Fruit fly (Drosophila melanogaster) whole organism, embryonic: Measurements from ENCODE around the gene CG31051.

Experiments
- Abd-B ChIP-seq: fragments of 200-800 bp; sonication (Bioruptor generic); optimal IDR thresholded peaks from 2 replicates; lab custom pipeline; 2018; ENCODE audit warnings: missing biosample characterization, mild to moderate bottlenecking, missing genetic modification characterization, moderate library complexity
- Atf6 ChIP-seq: fragments of 200-800 bp; sonication (Bioruptor generic); IDR thresholded peaks from 2 replicates; pipeline ENCODE4 v1.3.6; 2022; ENCODE audit warnings: missing biosample characterization, missing genetic modification characterization
- Bteb2 ChIP-seq: fragments of 200-800 bp; sonication (Bioruptor generic); optimal IDR thresholded peaks from 2 replicates; lab custom pipeline; 2016; ENCODE audit warnings: missing biosample characterization, missing genetic modification characterization
- C15 ChIP-seq: fragments of 200-800 bp; sonication (Bioruptor generic); IDR thresholded peaks from 3 replicates; pipeline ENCODE4 v1.3.6; 2022; ENCODE audit warnings: missing biosample characterization, missing genetic modification characterization
- CG10654 ChIP-seq: fragments of 200-800 bp; sonication (Bioruptor generic); optimal IDR thresholded peaks from 2 replicates; lab custom pipeline; 2016; ENCODE audit warnings: missing biosample characterization, missing genetic modification characterization
- CG12769 ChIP-seq: fragments of 200-800 bp; sonication (Bioruptor generic); optimal IDR thresholded peaks from 2 replicates; lab custom pipeline; 2019; ENCODE audit warnings: missing biosample characterization, mild to moderate bottlenecking, missing genetic modification characterization, moderate library complexity
- CG15514 ChIP-seq: fragments of 200-800 bp; sonication (Bioruptor generic); optimal IDR thresholded peaks from 3 replicates; lab custom pipeline; 2017; ENCODE audit warnings: missing biosample characterization, missing genetic modification characterization, mild to moderate bottlenecking, moderate library complexity, missing genetic modification reagents
- CG17912 ChIP-seq: fragments of 200-800 bp; sonication (Bioruptor generic); optimal IDR thresholded peaks from 2 replicates; lab custom pipeline; 2018; ENCODE audit warnings: missing biosample characterization, mild to moderate bottlenecking, missing genetic modification characterization
- CG32532 ChIP-seq: fragments of 200-800 bp; sonication (Bioruptor generic); IDR thresholded peaks from 2 replicates; pipeline ENCODE4 v1.3.6; 2022; ENCODE audit warnings: missing biosample characterization, missing genetic modification characterization
- CG4360 ChIP-seq: fragments of 200-800 bp; sonication (Bioruptor generic); IDR thresholded peaks from 2 replicates; pipeline ENCODE4 v1.3.6; 2022; ENCODE audit warnings: missing biosample characterization, missing genetic modification characterization
- CG6765 ChIP-seq: fragments of 200-800 bp; sonication (Bioruptor generic); optimal IDR thresholded peaks from 3 replicates; lab custom pipeline; 2017; ENCODE audit warnings: missing biosample characterization, mild to moderate bottlenecking, missing genetic modification characterization
- CG6854 ChIP-seq: fragments of 200-800 bp; sonication (Bioruptor generic); optimal IDR thresholded peaks from 3 replicates; lab custom pipeline; 2017; ENCODE audit warnings: missing biosample characterization, mild to moderate bottlenecking, missing genetic modification characterization
- CG8290 ChIP-seq, 3 experiments: fragments of 200-800 bp; sonication (Bioruptor generic); optimal IDR thresholded peaks; 2 replicates each; lab custom pipeline; 2016 to 2019; ENCODE audit warnings: missing biosample characterization in 3 of 3, missing genetic modification characterization in 3 of 3, mild to moderate bottlenecking in 2 of 3, moderate library complexity in 1 of 3
- CG8924 ChIP-seq: fragments of 200-800 bp; optimal IDR thresholded peaks from 3 replicates; lab custom pipeline; 2019; ENCODE audit warnings: missing biosample characterization, mild to moderate bottlenecking, missing genetic modification characterization, moderate library complexity
- CG9609 ChIP-seq: fragments of 200-800 bp; sonication (Bioruptor generic); optimal IDR thresholded peaks from 3 replicates; lab custom pipeline; 2016; ENCODE audit warnings: missing biosample characterization, missing genetic modification characterization
- CG9876 ChIP-seq: fragments of 200-800 bp; sonication (Bioruptor generic); optimal IDR thresholded peaks from 2 replicates; lab custom pipeline; 2016; ENCODE audit warnings: missing biosample characterization, missing genetic modification characterization
- CTCF ChIP-seq: fragments of 200-800 bp; sonication (Bioruptor generic); optimal IDR thresholded peaks from 2 replicates; lab custom pipeline; 2017; ENCODE audit warnings: missing biosample characterization, mild to moderate bottlenecking, missing genetic modification characterization, moderate library complexity
- Chrac-16 ChIP-seq: fragments of 200-800 bp; sonication (Bioruptor generic); optimal IDR thresholded peaks from 3 replicates; lab custom pipeline; 2016; ENCODE audit warnings: missing biosample characterization, missing genetic modification characterization
- Dip2 ChIP-seq: fragments of 200-800 bp; sonication (Bioruptor generic); IDR thresholded peaks from 2 replicates; pipeline ENCODE4 v1.3.6; 2022; ENCODE audit warnings: missing biosample characterization, missing genetic modification characterization
- Doc2 ChIP-seq: fragments of 200-800 bp; sonication (Bioruptor generic); IDR thresholded peaks from 2 replicates; pipeline ENCODE4 v1.3.6; 2022; ENCODE audit warnings: missing biosample characterization, missing genetic modification characterization
- Dref ChIP-seq: fragments of 200-800 bp; sonication (Bioruptor generic); IDR thresholded peaks from 2 replicates; pipeline ENCODE4 v1.3.6; 2022; ENCODE audit warnings: missing biosample characterization, missing genetic modification characterization
- Fer2 ChIP-seq: fragments of 200-800 bp; sonication (Bioruptor generic); optimal IDR thresholded peaks from 2 replicates; lab custom pipeline; 2018; ENCODE audit warnings: missing biosample characterization, mild to moderate bottlenecking, missing genetic modification characterization, moderate library complexity
- Gug ChIP-seq: fragments of 200-800 bp; sonication (Bioruptor generic); IDR thresholded peaks from 4 replicates; pipeline ENCODE4 v1.3.6; 2022; ENCODE audit warnings: missing biosample characterization, missing genetic modification characterization
- H2.0 ChIP-seq: fragments of 200-800 bp; sonication (Bioruptor generic); IDR thresholded peaks from 2 replicates; pipeline ENCODE4 v1.3.6; 2022; ENCODE audit warnings: missing biosample characterization, missing genetic modification characterization
- HHEX ChIP-seq: fragments of 200-800 bp; sonication (Bioruptor generic); optimal IDR thresholded peaks from 3 replicates; lab custom pipeline; 2017; ENCODE audit warnings: missing biosample characterization, mild to moderate bottlenecking, missing genetic modification characterization, missing genetic modification reagents
- HLH4C ChIP-seq: fragments of 200-800 bp; sonication (Bioruptor generic); IDR thresholded peaks from 3 replicates; pipeline ENCODE4 v1.3.6; 2022; ENCODE audit warnings: missing biosample characterization, missing genetic modification characterization; ENCODE audit not compliant: partially characterized antibody
- Hmr ChIP-seq: fragments of 200-800 bp; sonication (Bioruptor generic); optimal IDR thresholded peaks from 3 replicates; lab custom pipeline; 2017; ENCODE audit warnings: mild to moderate bottlenecking, missing biosample characterization, missing genetic modification reagents, missing genetic modification characterization
- Meics ChIP-seq: fragments of 200-800 bp; sonication (Bioruptor generic); optimal IDR thresholded peaks from 2 replicates; lab custom pipeline; 2017; ENCODE audit warnings: missing biosample characterization, mild to moderate bottlenecking, missing genetic modification characterization
- Mes4 ChIP-seq: fragments of 200-800 bp; sonication (Bioruptor generic); optimal IDR thresholded peaks from 2 replicates; lab custom pipeline; 2016; ENCODE audit warnings: missing biosample characterization, missing genetic modification characterization
- Myb ChIP-seq: fragments of 200-800 bp; sonication (Bioruptor generic); optimal IDR thresholded peaks from 2 replicates; lab custom pipeline; 2016; ENCODE audit warnings: missing biosample characterization, missing genetic modification characterization
- NC2β ChIP-seq: fragments of 200-800 bp; sonication (Bioruptor generic); optimal IDR thresholded peaks from 2 replicates; lab custom pipeline; 2016; ENCODE audit warnings: missing biosample characterization, missing genetic modification characterization
- Ptx1 ChIP-seq: fragments of 200-800 bp; sonication (Bioruptor generic); IDR thresholded peaks from 2 replicates; pipeline ENCODE4 v1.3.6; 2022; ENCODE audit warnings: missing biosample characterization, missing genetic modification characterization
- Scr ChIP-seq: fragments of 200-800 bp; sonication (Bioruptor generic); IDR thresholded peaks from 2 replicates; pipeline ENCODE4 v1.3.6; 2022; ENCODE audit warnings: missing biosample characterization, missing genetic modification characterization; ENCODE audit not compliant: partially characterized antibody
- Taf1 ChIP-seq: fragments of 200-800 bp; sonication (Bioruptor generic); IDR thresholded peaks from 2 replicates; pipeline ENCODE4 v1.3.6; 2022; ENCODE audit warnings: missing biosample characterization, missing genetic modification characterization
- bigmax ChIP-seq: fragments of 200-800 bp; sonication (Bioruptor generic); optimal IDR thresholded peaks from 2 replicates; lab custom pipeline; 2018; ENCODE audit warnings: missing biosample characterization, mild to moderate bottlenecking, missing genetic modification characterization
- btn ChIP-seq: fragments of 200-800 bp; sonication (Bioruptor generic); optimal IDR thresholded peaks from 2 replicates; lab custom pipeline; 2016; ENCODE audit warnings: missing biosample characterization, missing genetic modification characterization
- chinmo ChIP-seq: fragments of 200-800 bp; sonication (Bioruptor generic); IDR thresholded peaks from 4 replicates; pipeline ENCODE4 v1.3.6; 2022; ENCODE audit warnings: missing biosample characterization, missing genetic modification characterization; ENCODE audit not compliant: partially characterized antibody
- dati ChIP-seq: fragments of 200-800 bp; sonication (Bioruptor generic); IDR thresholded peaks from 2 replicates; pipeline ENCODE4 v1.3.6; 2022; ENCODE audit warnings: missing biosample characterization, missing genetic modification characterization
- fd96Cb ChIP-seq: fragments of 200-800 bp; sonication (Bioruptor generic); optimal IDR thresholded peaks from 2 replicates; lab custom pipeline; 2018; ENCODE audit warnings: missing biosample characterization, mild to moderate bottlenecking, missing genetic modification characterization, moderate library complexity
- h ChIP-seq: fragments of >200 bp; optimal IDR thresholded peaks from 2 replicates; lab custom pipeline; 2017
- her ChIP-seq: fragments of 200-800 bp; sonication (Bioruptor generic); optimal IDR thresholded peaks from 2 replicates; lab custom pipeline; 2016; ENCODE audit warnings: missing biosample characterization, missing genetic modification characterization
- hth ChIP-seq: fragments of >200 bp; optimal IDR thresholded peaks from 2 replicates; lab custom pipeline; 2017; ENCODE audit warnings: inconsistent platforms
- org-1 ChIP-seq: fragments of 200-800 bp; sonication (Bioruptor generic); optimal IDR thresholded peaks from 2 replicates; lab custom pipeline; 2017; ENCODE audit warnings: missing biosample characterization, missing genetic modification characterization
- otp ChIP-seq: fragments of 200-800 bp; sonication (Bioruptor generic); IDR thresholded peaks from 3 replicates; pipeline ENCODE4, ENCODE4 v1.3.6; 2022; ENCODE audit warnings: missing biosample characterization, missing genetic modification characterization
- pita ChIP-seq: fragments of 200-800 bp; sonication (Bioruptor generic); optimal IDR thresholded peaks from 2 replicates; lab custom pipeline; 2017; ENCODE audit warnings: missing biosample characterization, mild to moderate bottlenecking, missing genetic modification characterization
- rib ChIP-seq: fragments of 200-800 bp; sonication (Bioruptor generic); IDR thresholded peaks from 2 replicates; pipeline ENCODE4 v1.3.6; 2022; ENCODE audit warnings: missing biosample characterization, missing genetic modification characterization
- row ChIP-seq: fragments of 200-800 bp; sonication (Bioruptor generic); IDR thresholded peaks from 3 replicates; pipeline ENCODE4 v1.3.6; 2022; ENCODE audit warnings: missing biosample characterization, missing genetic modification characterization
- salm ChIP-seq: fragments of 200-800 bp; sonication (Bioruptor generic); optimal IDR thresholded peaks from 2 replicates; lab custom pipeline; 2018; ENCODE audit warnings: missing biosample characterization, mild to moderate bottlenecking, missing genetic modification characterization
- sna ChIP-seq: fragments of 200-800 bp; sonication (Bioruptor generic); IDR thresholded peaks from 2 replicates; pipeline ENCODE4 v1.3.6; 2022; ENCODE audit warnings: missing biosample characterization, missing genetic modification characterization; ENCODE audit not compliant: partially characterized antibody
- stc ChIP-seq: fragments of 200-800 bp; sonication (Bioruptor generic); IDR thresholded peaks from 2 replicates; pipeline ENCODE4 v1.3.6; 2022; ENCODE audit warnings: missing biosample characterization, missing genetic modification characterization
- tna ChIP-seq: fragments of 200-800 bp; sonication (Bioruptor generic); IDR thresholded peaks from 2 replicates; pipeline ENCODE4 v1.3.6; 2022; ENCODE audit warnings: missing biosample characterization, missing genetic modification characterization; ENCODE audit not compliant: partially characterized antibody
- unpg ChIP-seq: fragments of 200-800 bp; sonication (Bioruptor generic); optimal IDR thresholded peaks from 3 replicates; lab custom pipeline; 2018; ENCODE audit warnings: missing biosample characterization, mild to moderate bottlenecking, missing genetic modification characterization, moderate library complexity
- zfh2 ChIP-seq: fragments of 200-800 bp; sonication (Bioruptor generic); optimal IDR thresholded peaks from 2 replicates; lab custom pipeline; 2016; ENCODE audit warnings: missing biosample characterization, missing genetic modification characterization

Gene CG31051

dm6 chr3R:28556385-28556784, 36.1 kb upstream of the CG31051 start (continued):
- TF ChIP-seq rib (GFP tag; lab: Robert Waterston, UW) (no peak), dati (GFP tag; lab: Robert Waterston, UW) (no peak), CG6765 (GFP tag; lab: Kevin White, UChicago) (no peak), CG12769 (tag; lab: Kevin White, UChicago) (peak; percentile 24), Ptx1 (GFP tag; lab: Robert Waterston, UW) (no peak), tna (GFP tag; lab: Robert Waterston, UW) (no peak), Hmr (GFP tag; lab: Kevin White, UChicago) (peak; percentile 75), CTCF (no peak), CG4360 (no peak), CG10654 (GFP tag; lab: Kevin White, UChicago) (no peak), HLH4C (GFP tag; lab: Robert Waterston, UW) (no peak), sna (GFP tag; lab: Robert Waterston, UW) (no peak), org-1 (peak; percentile 28), Meics (peak; percentile 62), Dref (GFP tag; lab: Robert Waterston, UW) (no peak), Doc2 (GFP tag; lab: Robert Waterston, UW) (no peak), her (GFP tag; lab: Kevin White, UChicago) (peak; percentile 5), h (lab: Kevin White, UChicago) (no peak), Taf1 (GFP tag; lab: Robert Waterston, UW) (no peak), chinmo (GFP tag; lab: Robert Waterston, UW) (no peak), salm (tag; lab: Kevin White, UChicago) (no peak), Chrac-16 (GFP tag; lab: Kevin White, UChicago) (no peak), Fer2 (tag; lab: Kevin White, UChicago) (peak; percentile 26), H2.0 (GFP tag; lab: Robert Waterston, UW) (no peak), fd96Cb (tag; lab: Kevin White, UChicago) (no peak), Scr (GFP tag; lab: Robert Waterston, UW) (no peak), CG9609 (no peak), bigmax (GFP tag; lab: Kevin White, UChicago) (no peak), Myb (GFP tag; lab: Kevin White, UChicago) (no peak), Atf6 (GFP tag; lab: Robert Waterston, UW) (peak; percentile 65), unpg (GFP tag; lab: Kevin White, UChicago) (peak; percentile 12), CG6854 (peak; percentile 17), CG17912 (GFP tag; lab: Kevin White, UChicago) (no peak), Bteb2 (GFP tag; lab: Kevin White, UChicago) (no peak), CG9876 (no peak), zfh2 (GFP tag; lab: Kevin White, UChicago) (no peak), btn (GFP tag; lab: Kevin White, UChicago) (no peak), Mes4 (no peak), NC2β (no peak), CG32532 (GFP tag; lab: Robert Waterston, UW) (no peak), Gug (no peak), pita (GFP tag; lab: Kevin White, UChicago) (no peak), HHEX (GFP tag; lab: Kevin White, UChicago) (peak; percentile 59), hth (lab: Kevin White, UChicago) (no peak), Dip2 (GFP tag; lab: Robert Waterston, UW) (no peak), stc (GFP tag; lab: Robert Waterston, UW) (peak; percentile 36; the same call in 1 of the 2 replicates), CG15514 (GFP tag; lab: Kevin White, UChicago) (peak; percentile 53), C15 (GFP tag; lab: Robert Waterston, UW) (no peak), otp (GFP tag; lab: Robert Waterston, UW) (peak; percentile 44; the same call in 1 of the 3 replicates), CG8924 (tag; lab: Kevin White, UChicago) (no peak), row (no peak), Abd-B (GFP tag; lab: Kevin White, UChicago) (no peak), CG8290 (GFP tag; optimal IDR thresholded peaks at IDR 0.05; lab: Kevin White, UChicago) (no peak), CG8290 (tag; optimal IDR thresholded peaks at IDR 0.05; lab: Kevin White, UChicago) (peak in 1 of 2 experiments; percentile 43)
